Fruit fly (Drosophila melanogaster) whole organism, embryonic: ENCODE results near the gene Tengl1.

Experiments used
- Bdp1 ChIP-seq: fragments of 200-800 bp; sonication (Bioruptor generic); optimal IDR thresholded peaks from 3 replicates; lab custom pipeline; 2016; ENCODE audit warnings: missing biosample characterization, missing genetic modification characterization
- CG10147 ChIP-seq: fragments of 200-800 bp; sonication (Bioruptor generic); optimal IDR thresholded peaks from 2 replicates; lab custom pipeline; 2019; ENCODE audit warnings: missing biosample characterization, mild to moderate bottlenecking, missing genetic modification characterization, moderate library complexity
- CG10543 ChIP-seq: fragments of 200-800 bp; sonication (Bioruptor generic); optimal IDR thresholded peaks from 3 replicates; lab custom pipeline; 2017; ENCODE audit warnings: missing biosample characterization, mild to moderate bottlenecking, missing genetic modification characterization, moderate library complexity
- CG10565 ChIP-seq: fragments of 200-800 bp; sonication (Bioruptor generic); optimal IDR thresholded peaks from 3 replicates; lab custom pipeline; 2016; ENCODE audit warnings: missing biosample characterization, mild to moderate bottlenecking, missing genetic modification characterization
- CG11247 ChIP-seq: fragments of 200-800 bp; sonication (Bioruptor generic); IDR thresholded peaks from 2 replicates; pipeline ENCODE4 v1.3.6; 2022; ENCODE audit warnings: missing biosample characterization, missing genetic modification characterization
- CG12104 ChIP-seq: fragments of 200-800 bp; sonication (Bioruptor generic); optimal IDR thresholded peaks from 3 replicates; lab custom pipeline; 2016; ENCODE audit warnings: missing biosample characterization, missing genetic modification characterization
- CG12219 ChIP-seq: fragments of 200-800 bp; sonication (Bioruptor generic); optimal IDR thresholded peaks from 3 replicates; lab custom pipeline; 2018; ENCODE audit warnings: missing biosample characterization, mild to moderate bottlenecking, missing genetic modification characterization
- CG13624 ChIP-seq: fragments of 200-800 bp; sonication (Bioruptor generic); optimal IDR thresholded peaks from 2 replicates; lab custom pipeline; 2016; ENCODE audit warnings: missing biosample characterization, missing genetic modification characterization
- CG13775 ChIP-seq: fragments of 200-800 bp; sonication (Bioruptor generic); optimal IDR thresholded peaks from 3 replicates; lab custom pipeline; 2017; ENCODE audit warnings: missing biosample characterization, mild to moderate bottlenecking, missing genetic modification characterization
- CG14050 ChIP-seq: fragments of 200-800 bp; sonication (Bioruptor generic); IDR thresholded peaks from 3 replicates; pipeline ENCODE4 v1.3.6; 2022; ENCODE audit warnings: missing biosample characterization, missing genetic modification characterization
- CG15479 ChIP-seq: fragments of 200-800 bp; sonication (Bioruptor generic); optimal IDR thresholded peaks from 3 replicates; lab custom pipeline; 2019; ENCODE audit warnings: missing biosample characterization, mild to moderate bottlenecking, missing genetic modification characterization, moderate library complexity
- CG1792 ChIP-seq: fragments of 200-800 bp; sonication (Bioruptor generic); optimal IDR thresholded peaks from 2 replicates; lab custom pipeline; 2016; ENCODE audit warnings: missing biosample characterization, missing genetic modification characterization
- CG3065 ChIP-seq: fragments of 200-800 bp; sonication (Bioruptor generic); optimal IDR thresholded peaks from 2 replicates; lab custom pipeline; 2016; ENCODE audit warnings: missing biosample characterization, missing genetic modification characterization
- CG31388 ChIP-seq: fragments of 200-800 bp; sonication (Bioruptor generic); optimal IDR thresholded peaks from 2 replicates; lab custom pipeline; 2016; ENCODE audit warnings: missing biosample characterization, missing genetic modification characterization
- CG3838 ChIP-seq: fragments of 200-800 bp; sonication (Bioruptor generic); optimal IDR thresholded peaks from 3 replicates; lab custom pipeline; 2016; ENCODE audit warnings: missing biosample characterization, missing genetic modification characterization
- CG4617 ChIP-seq: fragments of 200-800 bp; sonication (Bioruptor generic); optimal IDR thresholded peaks from 3 replicates; lab custom pipeline; 2016; ENCODE audit warnings: missing biosample characterization, missing genetic modification characterization, borderline replicate concordance
- CG4820 ChIP-seq: fragments of 200-800 bp; sonication (Bioruptor generic); optimal IDR thresholded peaks from 3 replicates; lab custom pipeline; 2016; ENCODE audit warnings: missing biosample characterization, missing genetic modification characterization
- CG4854 ChIP-seq: fragments of 200-800 bp; sonication (Bioruptor generic); optimal IDR thresholded peaks from 2 replicates; lab custom pipeline; 2016; ENCODE audit warnings: missing biosample characterization, missing genetic modification characterization, inconsistent platforms
- CG8359 ChIP-seq: fragments of 200-800 bp; sonication (Bioruptor generic); optimal IDR thresholded peaks from 2 replicates; lab custom pipeline; 2017; ENCODE audit warnings: missing biosample characterization, mild to moderate bottlenecking, missing genetic modification characterization, borderline replicate concordance
- CG8924 ChIP-seq: fragments of 200-800 bp; optimal IDR thresholded peaks from 3 replicates; lab custom pipeline; 2019; ENCODE audit warnings: missing biosample characterization, mild to moderate bottlenecking, missing genetic modification characterization, moderate library complexity
- CG9876 ChIP-seq: fragments of 200-800 bp; sonication (Bioruptor generic); optimal IDR thresholded peaks from 2 replicates; lab custom pipeline; 2016; ENCODE audit warnings: missing biosample characterization, missing genetic modification characterization
- Chrac-16 ChIP-seq: fragments of 200-800 bp; sonication (Bioruptor generic); optimal IDR thresholded peaks from 3 replicates; lab custom pipeline; 2016; ENCODE audit warnings: missing biosample characterization, missing genetic modification characterization
- CkIIα-i1 ChIP-seq: fragments of 200-800 bp; sonication (Bioruptor generic); IDR thresholded peaks from 2 replicates; pipeline ENCODE4 v1.3.6; 2022; ENCODE audit warnings: missing biosample characterization, missing genetic modification characterization
- D19A ChIP-seq: fragments of 200-800 bp; optimal IDR thresholded peaks from 3 replicates; lab custom pipeline; 2019; ENCODE audit warnings: missing biosample characterization, mild to moderate bottlenecking, missing genetic modification characterization, moderate library complexity
- D19B ChIP-seq: fragments of 200-800 bp; sonication (Bioruptor generic); optimal IDR thresholded peaks from 2 replicates; lab custom pipeline; 2017; ENCODE audit warnings: missing biosample characterization, mild to moderate bottlenecking, missing genetic modification characterization
- Dad ChIP-seq: fragments of 200-800 bp; sonication (Bioruptor generic); optimal IDR thresholded peaks from 3 replicates; lab custom pipeline; 2016; ENCODE audit warnings: missing biosample characterization, missing genetic modification characterization
- Fer1 ChIP-seq: fragments of 200-800 bp; sonication (Bioruptor generic); optimal IDR thresholded peaks from 2 replicates; lab custom pipeline; 2017; ENCODE audit warnings: missing biosample characterization, mild to moderate bottlenecking, missing genetic modification characterization
- HLH3B ChIP-seq: fragments of 200-800 bp; sonication (Bioruptor generic); IDR thresholded peaks from 2 replicates; pipeline ENCODE4 v1.3.6; 2022; ENCODE audit warnings: missing biosample characterization, missing genetic modification characterization
- HmgZ ChIP-seq: fragments of 200-800 bp; sonication (Bioruptor generic); optimal IDR thresholded peaks from 2 replicates; lab custom pipeline; 2018; ENCODE audit warnings: missing biosample characterization, mild to moderate bottlenecking, missing genetic modification characterization
- NK7.1 ChIP-seq: fragments of 200-800 bp; sonication (Bioruptor generic); optimal IDR thresholded peaks from 3 replicates; lab custom pipeline; 2016; ENCODE audit warnings: missing biosample characterization, missing genetic modification characterization
- Pdp1 ChIP-seq, 2 experiments: fragments of 200-800 bp; sonication (Bioruptor generic); optimal IDR thresholded peaks; 3 replicates each; lab custom pipeline; 2016; ENCODE audit warnings: missing biosample characterization in 2 of 2, missing genetic modification characterization in 2 of 2, mild to moderate bottlenecking in 1 of 2, moderate library complexity in 1 of 2
- Sox100B ChIP-seq: fragments of 200-800 bp; sonication (Bioruptor generic); optimal IDR thresholded peaks from 3 replicates; lab custom pipeline; 2018; ENCODE audit warnings: missing biosample characterization, mild to moderate bottlenecking, missing genetic modification characterization
- Stat92E ChIP-seq, 3 experiments: fragments of >200 bp in 2 of 3; fragments of 200-800 bp in 1 of 3; sonication (Bioruptor generic) in 1 of 3; optimal IDR thresholded peaks; 2 replicates each; lab custom pipeline; 2017 to 2019; ENCODE audit warnings: missing biosample characterization in 3 of 3, missing genetic modification characterization in 3 of 3, mild to moderate bottlenecking in 1 of 3, moderate library complexity in 1 of 3
- Tbp ChIP-seq: fragments of >200 bp; optimal IDR thresholded peaks from 2 replicates; lab custom pipeline; 2018; ENCODE audit warnings: missing biosample characterization, missing genetic modification characterization
- cas ChIP-seq: fragments of 200-800 bp; sonication (Bioruptor generic); IDR thresholded peaks from 2 replicates; pipeline ENCODE4 v1.3.6; 2022; ENCODE audit warnings: missing biosample characterization, missing genetic modification characterization
- chm ChIP-seq: fragments of 200-800 bp; sonication (Bioruptor generic); IDR thresholded peaks from 2 replicates; pipeline ENCODE4 v1.3.6; 2022; ENCODE audit warnings: missing biosample characterization, missing genetic modification characterization
- fd102C ChIP-seq: fragments of 200-800 bp; sonication (Bioruptor generic); optimal IDR thresholded peaks from 2 replicates; lab custom pipeline; 2018; ENCODE audit warnings: missing biosample characterization, mild to moderate bottlenecking, missing genetic modification characterization, moderate library complexity
- gro ChIP-seq: fragments of 200-800 bp; sonication (Bioruptor generic); optimal IDR thresholded peaks from 2 replicates; lab custom pipeline; 2016; ENCODE audit warnings: missing biosample characterization, missing genetic modification characterization
- hkb ChIP-seq, 2 experiments: fragments of 200-800 bp in 1 of 2; fragments of >200 bp in 1 of 2; sonication (Bioruptor generic) in 1 of 2; IDR thresholded peaks in 1 of 2; optimal IDR thresholded peaks in 1 of 2; 2 replicates each; pipeline versions ENCODE4 v1.3.6 to Lab custom; 2017 to 2022; ENCODE audit warnings: missing biosample characterization in 1 of 2, missing genetic modification characterization in 1 of 2
- knrl ChIP-seq: fragments of 200-800 bp; sonication (Bioruptor generic); IDR thresholded peaks from 3 replicates; pipeline ENCODE4 v1.3.6; 2022; ENCODE audit warnings: missing biosample characterization, missing genetic modification characterization; ENCODE audit not compliant: partially characterized antibody
- lilli ChIP-seq: fragments of 200-800 bp; sonication (Bioruptor generic); optimal IDR thresholded peaks from 3 replicates; lab custom pipeline; 2016; ENCODE audit warnings: missing biosample characterization, missing genetic modification characterization
- pb ChIP-seq: fragments of 200-800 bp; sonication (Bioruptor generic); optimal IDR thresholded peaks from 3 replicates; lab custom pipeline; 2016; ENCODE audit warnings: missing biosample characterization, missing genetic modification characterization
- ro ChIP-seq: fragments of 200-800 bp; sonication (Bioruptor generic); IDR thresholded peaks from 2 replicates; pipeline ENCODE4 v1.3.6; 2022; ENCODE audit warnings: missing biosample characterization, missing genetic modification characterization
- salm ChIP-seq: fragments of 200-800 bp; sonication (Bioruptor generic); optimal IDR thresholded peaks from 2 replicates; lab custom pipeline; 2018; ENCODE audit warnings: missing biosample characterization, mild to moderate bottlenecking, missing genetic modification characterization
- shn ChIP-seq: fragments of 200-800 bp; sonication (Bioruptor generic); optimal IDR thresholded peaks from 3 replicates; lab custom pipeline; 2016; ENCODE audit warnings: missing biosample characterization, missing genetic modification characterization
- so ChIP-seq: fragments of 200-800 bp; sonication (Bioruptor generic); IDR thresholded peaks from 3 replicates; pipeline ENCODE4 v1.3.6; 2022; ENCODE audit warnings: missing biosample characterization, missing genetic modification characterization
- tap ChIP-seq: fragments of 200-800 bp; optimal IDR thresholded peaks from 3 replicates; lab custom pipeline; 2019; ENCODE audit warnings: missing biosample characterization, mild to moderate bottlenecking, missing genetic modification characterization, moderate library complexity
- tio ChIP-seq: fragments of 200-800 bp; sonication (Bioruptor generic); optimal IDR thresholded peaks from 2 replicates; lab custom pipeline; 2017; ENCODE audit warnings: missing biosample characterization, missing genetic modification characterization, inconsistent platforms
- vfl ChIP-seq: fragments of 200-800 bp; sonication (Bioruptor generic); optimal IDR thresholded peaks from 2 replicates; lab custom pipeline; 2016; ENCODE audit warnings: missing biosample characterization, missing genetic modification characterization

Gene Tengl1

dm6 chr2L:2198613-2199432 is 41.6 kb downstream of the Tengl1 start (continued):
- no peak for TF ChIP-seq knrl (GFP tag; lab: Robert Waterston, UW)
- peak; percentile 75 for TF ChIP-seq NK7.1 (GFP tag; lab: Kevin White, UChicago)
- peak; percentile 74 for TF ChIP-seq tap (tag; lab: Kevin White, UChicago)
- peak; percentile 48 for TF ChIP-seq CG10565
- peak; percentile 57 for TF ChIP-seq CG4617 (GFP tag; lab: Kevin White, UChicago)
- TF ChIP-seq CG1792 (GFP tag; lab: Kevin White, UChicago), result peak; percentile 90
- TF ChIP-seq CG10147 (GFP tag; lab: Kevin White, UChicago), result peak; percentile 64
- peak; percentile 63 for TF ChIP-seq D19B (GFP tag; lab: Kevin White, UChicago)
- TF ChIP-seq tio (GFP tag; lab: Kevin White, UChicago), result peak; percentile 60
- TF ChIP-seq CG3065 (GFP tag; lab: Kevin White, UChicago), result no peak
- peak; percentile 90 for TF ChIP-seq Dad (GFP tag; lab: Kevin White, UChicago)
- peak; percentile 87 for TF ChIP-seq lilli (GFP tag; lab: Kevin White, UChicago)
- peak; percentile 82 for TF ChIP-seq shn (GFP tag; lab: Kevin White, UChicago)
- TF ChIP-seq chm (GFP tag; lab: Robert Waterston, UW), result no peak
- TF ChIP-seq pb (GFP tag; lab: Kevin White, UChicago), result peak; percentile 72
- TF ChIP-seq CG3838 (GFP tag; lab: Kevin White, UChicago), result peak; percentile 45
- TF ChIP-seq so (GFP tag; lab: Robert Waterston, UW), result no peak
- TF ChIP-seq vfl, result peak; percentile 72
- no peak for TF ChIP-seq CG14050 (GFP tag; lab: Robert Waterston, UW)
- peak; percentile 69 for TF ChIP-seq salm (tag; lab: Kevin White, UChicago)
- peak; percentile 65 for TF ChIP-seq CG12104 (GFP tag; lab: Kevin White, UChicago)
- TF ChIP-seq CG8924 (tag; lab: Kevin White, UChicago), result peak; percentile 87
- peak; percentile 78 for TF ChIP-seq CG9876 (GFP tag; lab: Kevin White, UChicago)
- TF ChIP-seq fd102C (GFP tag; lab: Kevin White, UChicago), result no peak
- no peak for TF ChIP-seq Tbp (GFP tag; lab: Kevin White, UChicago)
- TF ChIP-seq CG31388 (GFP tag; lab: Kevin White, UChicago), result peak; percentile 56
- TF ChIP-seq CG13775 (GFP tag; lab: Kevin White, UChicago), result peak; percentile 77
- peak; percentile 73 for TF ChIP-seq CG8359 (GFP tag; lab: Kevin White, UChicago)
- no peak for TF ChIP-seq cas (GFP tag; lab: Robert Waterston, UW)
- no peak for TF ChIP-seq CG11247
- TF ChIP-seq CG12219 (GFP tag; lab: Kevin White, UChicago), result peak; percentile 88
- no peak for TF ChIP-seq CG15479 (GFP tag; lab: Kevin White, UChicago)
- peak; percentile 82 for TF ChIP-seq CG4854 (GFP tag; lab: Kevin White, UChicago)
- no peak for TF ChIP-seq ro (GFP tag; lab: Robert Waterston, UW)
- peak; percentile 87 for TF ChIP-seq Chrac-16
- TF ChIP-seq hkb (optimal IDR thresholded peaks at IDR 0.05; lab: Kevin White, UChicago), result no peak
- no peak for TF ChIP-seq hkb (GFP tag; IDR thresholded peaks at IDR 0.05; lab: Robert Waterston, UW)
- peak; percentile 85 for TF ChIP-seq D19A (tag; lab: Kevin White, UChicago)
- TF ChIP-seq gro (GFP tag; lab: Kevin White, UChicago), result peak; percentile 80
- TF ChIP-seq CG13624 (GFP tag; lab: Kevin White, UChicago), result peak; percentile 81
- TF ChIP-seq CG4820, result peak; percentile 90
- TF ChIP-seq Stat92E (GFP tag; optimal IDR thresholded peaks at IDR 0.05; lab: Kevin White, UChicago), result no peak
- peak; percentile 82 for TF ChIP-seq Fer1 (GFP tag; lab: Kevin White, UChicago)
- TF ChIP-seq HmgZ (tag; lab: Kevin White, UChicago), result peak; percentile 79
- peak; percentile 71 for TF ChIP-seq Bdp1 (GFP tag; lab: Kevin White, UChicago)
- TF ChIP-seq CG10543 (GFP tag; lab: Kevin White, UChicago), result peak; percentile 94
- TF ChIP-seq Pdp1 (GFP tag; optimal IDR thresholded peaks at IDR 0.05; lab: Kevin White, UChicago), result peak; percentile 91 to 98
- TF ChIP-seq HLH3B (GFP tag; lab: Robert Waterston, UW), result no peak
- no peak for TF ChIP-seq CkIIα-i1
- peak; percentile 86 for TF ChIP-seq Sox100B (GFP tag; lab: Kevin White, UChicago)
